Fruit fly (Drosophila melanogaster) S2 (cell line): Measurements from ENCODE around the gene CG33722.
A peak's percentile ranks its signal among the peaks of the same experiment; 100 is the strongest.

Experiments used
- CG8478 ChIP-seq: fragments of >200 bp; optimal IDR thresholded peaks from 2 replicates; lab custom pipeline; 2018
- CTCF ChIP-seq, 2 experiments: fragments of >200 bp; optimal IDR thresholded peaks; 2 replicates each; lab custom pipeline; 2018

CG33722 gene

dm6 chr3R:8217727-8218126 is 26.1 kb upstream of the CG33722 start, which contains the start of gene CG7800:
Gene CG7800, plus strand, starts transcription at chr3R:8217957.
- TF ChIP-seq CTCF (optimal IDR thresholded peaks at IDR 0.05; lab: Kevin White, UChicago) (no peak), CG8478 (no peak)

DNA sequence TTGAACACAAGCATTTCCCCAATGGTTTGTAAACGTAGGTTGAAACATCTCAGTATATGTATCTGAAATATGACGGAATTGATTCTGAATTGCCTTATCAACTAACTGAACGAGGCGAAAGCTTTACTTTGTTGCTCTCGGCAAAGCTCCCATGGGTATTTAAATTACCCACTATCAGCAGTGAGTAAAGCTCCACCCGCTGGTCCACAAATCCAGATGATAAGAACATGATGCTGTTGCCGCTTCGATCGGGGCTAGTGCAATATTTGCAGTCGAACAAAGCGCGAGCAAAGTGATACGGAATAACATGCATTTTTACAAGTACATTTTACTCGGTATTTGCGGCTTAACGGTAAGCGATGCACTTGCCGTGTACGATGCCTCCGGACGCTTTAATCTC is 24.0 kb upstream of the CG33722 start, which contains the start of gene CG18249:
Gene CG18249, plus strand, starts transcription at position 256 of the 400 bp plus-strand sequence.
- TF ChIP-seq CG8478, result no peak
- no peak for TF ChIP-seq CTCF (optimal IDR thresholded peaks at IDR 0.05; lab: Kevin White, UChicago)

- TF ChIP-seq CG8478, result no peak
- TF ChIP-seq CTCF (optimal IDR thresholded peaks at IDR 0.05; lab: Kevin White, UChicago), result no peak
Observed at dm6 chr3R:8223074-8223597, 20.7 kb upstream of the CG33722 start.

DNA sequence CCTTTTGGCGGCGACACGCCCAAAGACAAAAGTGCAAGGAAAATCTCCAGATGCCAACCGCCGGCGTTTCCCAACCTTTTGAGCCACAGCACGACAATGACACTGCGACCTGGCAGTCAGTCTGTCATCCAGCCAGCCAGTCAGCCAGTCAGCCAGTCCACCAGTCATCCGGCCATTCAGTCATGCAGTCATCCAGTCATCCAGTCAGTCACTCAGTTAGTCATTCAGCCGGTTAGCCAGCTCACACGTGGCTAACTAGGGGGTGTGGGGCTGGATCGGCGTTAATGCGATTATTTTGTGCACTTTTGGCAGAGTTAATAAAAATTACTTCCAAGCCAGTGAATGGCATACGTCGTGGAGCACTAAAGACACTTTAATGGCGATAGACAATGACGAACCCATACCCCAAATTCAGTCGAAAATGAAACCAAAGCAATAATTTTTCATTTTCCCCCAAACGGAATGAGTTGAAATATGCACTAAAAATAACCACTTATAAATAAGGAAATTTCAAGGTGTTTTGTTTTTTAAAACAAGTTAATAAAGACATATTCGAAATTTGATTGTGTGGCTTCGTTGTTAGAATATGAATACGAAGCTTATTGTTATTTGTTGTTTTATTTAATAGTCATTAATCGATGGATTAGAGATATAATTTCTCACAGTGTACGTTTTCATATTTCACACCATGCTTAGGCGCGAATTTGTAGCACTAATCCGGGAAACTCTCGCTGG is 19.0 kb upstream of the CG33722 start:
- TF ChIP-seq CG8478, result no peak

dm6 chr3R:8225461-8225971 is 18.3 kb upstream of the CG33722 start:
- TF ChIP-seq CG8478, result no peak
- TF ChIP-seq CTCF (optimal IDR thresholded peaks at IDR 0.05; lab: Kevin White, UChicago), result no peak

- TF ChIP-seq CG8478 (no peak), CTCF (optimal IDR thresholded peaks at IDR 0.05; lab: Kevin White, UChicago) (no peak)
Observed at dm6 chr3R:8227344-8227743, 16.5 kb upstream of the CG33722 start.

DNA sequence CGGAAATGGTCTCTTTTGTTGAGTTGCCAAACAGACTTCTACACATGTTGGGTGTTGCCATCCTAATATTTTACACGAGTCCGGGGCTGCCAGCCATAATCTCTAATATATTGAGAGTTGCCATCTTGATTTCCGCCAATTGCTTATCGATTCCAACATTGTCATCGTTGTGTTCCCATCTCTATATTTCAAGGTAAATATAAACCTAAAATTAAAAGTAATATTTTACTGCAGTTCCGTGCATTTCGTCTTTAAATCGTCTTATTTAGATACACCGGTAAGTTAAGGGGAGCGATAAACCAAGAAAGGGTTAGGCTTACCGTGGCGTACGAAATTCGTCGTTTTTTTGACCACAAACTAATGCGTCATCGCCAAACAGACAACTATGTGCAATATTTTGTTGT is 10.5 kb upstream of the CG33722 start, which contains the start of gene PolI:
Gene PolI, plus strand, starts transcription at position 138 of the 404 bp plus-strand sequence.
- TF ChIP-seq CG8478 (no peak), CTCF (optimal IDR thresholded peaks at IDR 0.05; lab: Kevin White, UChicago) (peak; percentile 51 to 70)

DNA sequence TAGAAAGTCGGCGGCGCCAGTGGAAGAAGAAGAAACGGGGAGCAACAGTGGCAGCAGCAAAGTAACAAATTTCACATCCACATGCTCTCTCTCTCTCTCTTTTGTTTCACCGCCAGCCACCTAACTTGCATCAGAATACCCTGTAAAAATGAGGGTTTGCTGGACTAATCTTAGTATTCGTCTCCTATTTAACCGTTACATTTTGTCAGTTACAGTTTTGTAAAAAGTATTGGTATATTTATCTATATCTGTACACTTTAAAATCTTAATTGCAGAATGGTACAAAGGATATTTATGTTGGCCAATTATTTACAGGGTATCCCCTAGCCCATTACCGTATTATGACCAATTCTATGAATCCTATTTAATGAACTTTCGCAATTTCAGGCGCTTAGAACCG is 10.0 kb upstream of the CG33722 start:
- no peak for TF ChIP-seq CG8478
- TF ChIP-seq CTCF (optimal IDR thresholded peaks at IDR 0.05; lab: Kevin White, UChicago), result no peak

dm6 chr3R:8239472-8240301 is 4.2 kb upstream of the CG33722 start:
- TF ChIP-seq CG8478 (no peak), CTCF (optimal IDR thresholded peaks at IDR 0.05; lab: Kevin White, UChicago) (no peak)

- TF ChIP-seq CG8478, result no peak
- TF ChIP-seq CTCF (optimal IDR thresholded peaks at IDR 0.05; lab: Kevin White, UChicago), result peak in 1 of 2 experiments; percentile 27
Observed at dm6 chr3R:8240302-8240682, 3.6 kb upstream of the CG33722 start, which contains the start of gene Ada2b. Gene Ada2b, minus strand, starts transcription at chr3R:8240515.

dm6 chr3R:8248138-8248537 is 4.3 kb downstream of the CG33722 start, which contains the start of gene CG15864:
Gene CG15864, plus strand, starts transcription at chr3R:8248438.
- no peak for TF ChIP-seq CG8478
- no peak for TF ChIP-seq CTCF (optimal IDR thresholded peaks at IDR 0.05; lab: Kevin White, UChicago)

- TF ChIP-seq CG8478, result no peak
- no peak for TF ChIP-seq CTCF (optimal IDR thresholded peaks at IDR 0.05; lab: Kevin White, UChicago)
Observed at dm6 chr3R:8250166-8250733, 6.4 kb downstream of the CG33722 start, which contains the start of gene mtg. Gene mtg, plus strand, starts transcription at chr3R:8250497.

DNA sequence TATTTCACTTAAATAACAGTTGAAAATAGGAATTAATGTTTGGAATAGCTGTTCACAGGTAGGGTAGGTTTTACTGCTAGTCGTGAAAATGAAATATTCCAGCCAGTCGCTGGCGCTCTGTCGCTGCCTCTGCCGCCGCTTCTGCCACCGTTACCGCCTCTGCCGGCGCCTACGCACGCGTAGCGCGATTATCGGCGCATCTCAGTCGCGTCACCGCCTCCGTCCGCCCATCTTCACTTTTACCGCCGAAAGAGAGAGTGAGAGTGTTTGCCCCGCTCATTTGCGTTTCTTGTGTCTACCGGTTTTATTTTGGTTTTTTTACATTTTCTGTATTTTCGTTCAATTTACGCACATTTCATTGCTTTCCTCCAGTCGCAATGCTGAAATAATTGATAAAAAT is 7.7 kb downstream of the CG33722 start:
- TF ChIP-seq CTCF (optimal IDR thresholded peaks at IDR 0.05; lab: Kevin White, UChicago), result no peak
- TF ChIP-seq CG8478, result no peak

dm6 chr3R:8254347-8254746 is 10.5 kb downstream of the CG33722 start:
- TF ChIP-seq CTCF (optimal IDR thresholded peaks at IDR 0.05; lab: Kevin White, UChicago) (no peak), CG8478 (no peak)

- TF ChIP-seq CTCF (optimal IDR thresholded peaks at IDR 0.05; lab: Kevin White, UChicago) (no peak), CG8478 (no peak)
Observed at dm6 chr3R:8256040-8256439, 12.2 kb downstream of the CG33722 start.
